Worm (Caenorhabditis elegans) whole organism, L2 larva: ENCODE results near the gene ttc-36.

Experiments
- F13H6.1 ChIP-seq: sonication (generic microtip); optimal IDR thresholded peaks from 2 replicates; lab custom pipeline; 2016; ENCODE audit warnings: missing genetic modification characterization, missing compliant biosample characterization
- R02D3.7 ChIP-seq: fragments of 150-350 bp; optimal IDR thresholded peaks from 2 replicates; lab custom pipeline; 2014; ENCODE audit warnings: missing biosample characterization, missing genetic modification characterization
- Y55F3AM.14 ChIP-seq: fragments of 200-800 bp; sonication (Bioruptor generic); optimal IDR thresholded peaks from 2 replicates; lab custom pipeline; 2018; ENCODE audit warnings: mild to moderate bottlenecking, missing genetic modification characterization, missing compliant biosample characterization
- ZK546.5 ChIP-seq: sonication (generic microtip); optimal IDR thresholded peaks from 2 replicates; lab custom pipeline; 2017; ENCODE audit warnings: missing biosample characterization, missing genetic modification characterization
- alr-1 ChIP-seq: fragments of 150-350 bp; optimal IDR thresholded peaks from 2 replicates; lab custom pipeline; 2014; ENCODE audit warnings: missing biosample characterization, missing genetic modification characterization
- ama-1 ChIP-seq: fragments of 150-350 bp; optimal IDR thresholded peaks from 2 replicates; lab custom pipeline; 2018; ENCODE audit warnings: inconsistent platforms
- blmp-1 ChIP-seq: sonication (generic microtip); optimal IDR thresholded peaks from 2 replicates; lab custom pipeline; 2017; ENCODE audit warnings: missing genetic modification characterization, mild to moderate bottlenecking, missing compliant biosample characterization, antibody characterized with exemption, moderate library complexity; ENCODE audit not compliant: insufficient read depth
- crh-2 ChIP-seq: sonication (generic microtip); optimal IDR thresholded peaks from 2 replicates; lab custom pipeline; 2017; ENCODE audit warnings: missing biosample characterization, missing genetic modification characterization
- dmd-4 ChIP-seq: sonication (generic microtip); optimal IDR thresholded peaks from 2 replicates; lab custom pipeline; 2017; ENCODE audit warnings: missing biosample characterization, missing genetic modification characterization
- egl-27 ChIP-seq: sonication (generic microtip); optimal IDR thresholded peaks from 3 replicates; lab custom pipeline; 2017; ENCODE audit warnings: missing biosample characterization, missing genetic modification reagents, missing genetic modification characterization
- elt-3 ChIP-seq: sonication (generic microtip); optimal IDR thresholded peaks from 2 replicates; lab custom pipeline; 2017; ENCODE audit warnings: missing biosample characterization, missing genetic modification characterization
- gmeb-1 ChIP-seq: fragments of 150-350 bp; optimal IDR thresholded peaks from 2 replicates; lab custom pipeline; 2014; ENCODE audit warnings: missing biosample characterization, missing genetic modification characterization
- lin-11 ChIP-seq: fragments of 150-350 bp; sonication (generic microtip); optimal IDR thresholded peaks from 2 replicates; lab custom pipeline; 2014; ENCODE audit warnings: missing biosample characterization, missing genetic modification characterization, inconsistent platforms, mixed read lengths
- lin-13 ChIP-seq: fragments of 150-350 bp; optimal IDR thresholded peaks from 2 replicates; lab custom pipeline; 2014; ENCODE audit warnings: missing biosample characterization, missing genetic modification reagents, missing genetic modification characterization
- mab-5 ChIP-seq: fragments of 150-350 bp; optimal IDR thresholded peaks from 2 replicates; lab custom pipeline; 2014; ENCODE audit warnings: missing biosample characterization, missing genetic modification characterization
- mdl-1 ChIP-seq, 2 experiments: fragments of 150-350 bp in 1 of 2; sonication (generic microtip) in 1 of 2; optimal IDR thresholded peaks; 2 replicates each; lab custom pipeline; 2017; ENCODE audit warnings: missing biosample characterization in 2 of 2, missing genetic modification characterization in 2 of 2
- nhr-11 ChIP-seq: fragments of 150-350 bp; optimal IDR thresholded peaks from 2 replicates; lab custom pipeline; 2014; ENCODE audit warnings: missing biosample characterization, missing genetic modification characterization
- nhr-12 ChIP-seq: fragments of 150-350 bp; optimal IDR thresholded peaks from 2 replicates; lab custom pipeline; 2014; ENCODE audit warnings: missing biosample characterization, missing genetic modification characterization
- nhr-129 ChIP-seq: fragments of 150-350 bp; optimal IDR thresholded peaks from 2 replicates; lab custom pipeline; 2014; ENCODE audit warnings: missing biosample characterization, missing genetic modification characterization
- nhr-25 ChIP-seq: fragments of 150-350 bp; sonication (generic microtip); optimal IDR thresholded peaks from 3 replicates; lab custom pipeline; 2014; ENCODE audit warnings: missing biosample characterization, missing genetic modification characterization
- peb-1 ChIP-seq: fragments of 150-350 bp; optimal IDR thresholded peaks from 2 replicates; lab custom pipeline; 2014; ENCODE audit warnings: missing biosample characterization, missing genetic modification characterization
- sem-4 ChIP-seq: fragments of 150-350 bp; optimal IDR thresholded peaks from 2 replicates; lab custom pipeline; 2014; ENCODE audit warnings: missing biosample characterization, missing genetic modification reagents, missing genetic modification characterization
- sma-3 ChIP-seq: sonication (generic microtip); optimal IDR thresholded peaks from 2 replicates; lab custom pipeline; 2016; ENCODE audit warnings: missing genetic modification reagents, missing genetic modification characterization, missing compliant biosample characterization
- sma-9 ChIP-seq, 2 experiments: fragments of 150-350 bp in 1 of 2; sonication (generic microtip) in 1 of 2; optimal IDR thresholded peaks; 2 replicates each; lab custom pipeline; 2014 to 2016; ENCODE audit warnings: missing genetic modification characterization in 2 of 2, mild to moderate bottlenecking in 1 of 2, missing biosample characterization in 1 of 2, missing compliant biosample characterization in 1 of 2, missing genetic modification reagents in 1 of 2, moderate library complexity in 1 of 2
- snpc-4 ChIP-seq: fragments of 150-350 bp; optimal IDR thresholded peaks from 2 replicates; lab custom pipeline; 2014; ENCODE audit warnings: missing biosample characterization, missing genetic modification characterization
- unc-55 ChIP-seq: fragments of 150-350 bp; sonication (generic microtip); optimal IDR thresholded peaks from 3 replicates; lab custom pipeline; 2014; ENCODE audit warnings: missing biosample characterization, missing genetic modification reagents, missing genetic modification characterization
- unc-62 ChIP-seq: fragments of 150-350 bp; optimal IDR thresholded peaks from 2 replicates; lab custom pipeline; 2014; ENCODE audit warnings: missing biosample characterization, missing genetic modification reagents, missing genetic modification characterization
- zag-1 ChIP-seq: fragments of 150-350 bp; optimal IDR thresholded peaks from 2 replicates; lab custom pipeline; 2014; ENCODE audit warnings: missing biosample characterization, missing genetic modification characterization

ttc-36 gene

DNA sequence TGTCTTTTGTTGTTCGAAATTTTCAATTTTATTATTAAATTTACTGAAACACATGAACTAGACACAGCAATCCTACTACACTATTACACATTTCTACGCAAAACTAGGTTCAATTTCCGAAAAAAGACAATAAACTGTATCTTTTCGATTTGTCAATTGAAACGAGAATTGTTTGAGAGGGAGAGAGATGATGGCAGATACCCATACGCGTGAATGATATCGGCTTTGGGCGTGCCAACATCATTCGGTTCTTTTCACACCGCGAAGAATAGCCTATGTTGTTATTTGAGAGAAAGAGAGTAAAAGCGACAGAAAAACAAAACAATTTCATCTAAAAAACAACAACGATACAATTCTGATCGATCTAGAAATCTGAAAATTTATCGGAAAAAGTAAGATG, 18.3 kb upstream of the ttc-36 start:
- TF ChIP-seq sma-9 (GFP tag; optimal IDR thresholded peaks at IDR 0.05; lab: Kevin White, UChicago) (no peak), sma-9 (tag; optimal IDR thresholded peaks at IDR 0.05; lab: Kevin White, UChicago) (no peak), nhr-25 (tag; lab: Kevin White, UChicago) (peak; percentile 21), sma-3 (GFP tag; lab: Kevin White, UChicago) (peak; percentile 43)

DNA sequence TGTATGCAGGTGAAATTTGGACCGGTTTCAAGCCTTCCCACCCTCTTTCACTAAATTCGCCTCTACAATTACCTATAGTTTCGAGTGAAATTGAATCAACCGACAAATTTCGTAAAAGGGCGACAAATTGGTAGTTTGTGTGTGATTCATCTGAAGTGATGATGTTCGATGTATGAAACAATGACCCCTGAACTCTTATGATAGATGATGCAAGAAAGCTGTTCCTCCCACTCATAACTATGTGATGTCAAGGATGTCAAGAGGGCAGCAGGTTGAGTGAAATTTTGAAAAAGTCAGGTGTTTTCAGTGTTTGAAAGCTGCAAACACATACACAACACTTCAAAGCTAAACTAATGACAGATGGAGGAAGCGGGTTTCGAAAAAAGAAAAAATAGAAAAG, 17.5 kb upstream of the ttc-36 start:
- TF ChIP-seq F13H6.1, result peak; percentile 23
- TF ChIP-seq ama-1 (lab: Kevin White, UChicago), result no peak
- peak; percentile 42 for TF ChIP-seq sma-9 (GFP tag; optimal IDR thresholded peaks at IDR 0.05; lab: Kevin White, UChicago)
- TF ChIP-seq sma-9 (tag; optimal IDR thresholded peaks at IDR 0.05; lab: Kevin White, UChicago), result no peak
- peak; percentile 24 for TF ChIP-seq nhr-25 (tag; lab: Kevin White, UChicago)
- peak; percentile 82 for TF ChIP-seq nhr-129 (tag; lab: Kevin White, UChicago)
- TF ChIP-seq crh-2, result no peak
- TF ChIP-seq lin-13, result no peak

DNA sequence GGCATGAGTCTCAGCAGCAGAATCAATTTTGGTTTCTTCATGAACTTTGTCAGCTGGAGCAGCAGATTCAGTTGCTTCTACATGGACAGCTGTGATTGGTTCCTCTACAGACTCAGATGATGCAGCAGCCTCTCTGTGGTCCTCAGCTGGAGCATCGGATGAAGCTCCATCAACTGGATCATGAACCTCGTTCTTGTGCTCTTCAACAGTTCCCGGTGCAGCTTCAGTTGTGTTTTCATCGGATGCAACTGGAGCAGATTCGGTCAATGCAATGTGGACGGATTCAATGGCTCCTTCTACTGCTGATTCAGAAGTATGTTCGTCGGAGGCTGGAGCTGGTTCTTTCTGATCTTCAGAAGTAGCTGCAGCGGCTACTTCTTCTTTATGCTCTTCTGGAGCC, 15.6 kb upstream of the ttc-36 start:
- TF ChIP-seq gmeb-1 (tag; lab: Kevin White, UChicago) (no peak), peb-1 (no peak)

DNA sequence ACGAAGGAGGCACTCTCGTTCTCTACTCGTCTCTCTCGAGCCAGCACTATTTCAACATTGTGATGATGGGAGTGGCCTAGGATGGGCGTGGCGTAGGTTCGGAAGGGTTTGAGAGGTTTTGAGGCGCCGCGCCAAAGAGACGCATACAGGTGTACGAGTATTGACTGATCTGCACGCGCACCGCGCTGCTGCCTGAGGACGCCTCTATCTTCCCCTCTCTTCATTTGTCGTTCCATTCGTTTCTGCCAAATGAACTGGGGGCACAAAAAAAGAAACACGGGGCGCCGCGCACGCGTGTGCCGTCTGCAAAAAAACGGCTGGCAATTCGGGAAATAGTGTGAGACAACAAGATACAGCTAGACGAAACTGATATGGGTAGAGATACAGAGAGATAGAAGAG, 14.0 kb upstream of the ttc-36 start, which contains the start of gene lec-2:
Gene lec-2, minus strand, starts transcription at position 171 of the 400 bp plus-strand sequence.
- TF ChIP-seq nhr-11 (tag; lab: Kevin White, UChicago), result no peak
- peak; percentile 24 for TF ChIP-seq lin-11 (tag; lab: Kevin White, UChicago)
- peak; percentile 10 for TF ChIP-seq sma-3 (GFP tag; lab: Kevin White, UChicago)
- no peak for TF ChIP-seq dmd-4 (tag; lab: Kevin White, UChicago)
- TF ChIP-seq egl-27, result no peak
- peak; percentile 40 for TF ChIP-seq F13H6.1
- no peak for TF ChIP-seq mab-5 (tag; lab: Kevin White, UChicago)
- peak; percentile 6 to 12 for TF ChIP-seq mdl-1 (tag; optimal IDR thresholded peaks at IDR 0.05; lab: Kevin White, UChicago)
- peak; percentile 36 for TF ChIP-seq sma-9 (GFP tag; optimal IDR thresholded peaks at IDR 0.05; lab: Kevin White, UChicago)
- no peak for TF ChIP-seq sma-9 (tag; optimal IDR thresholded peaks at IDR 0.05; lab: Kevin White, UChicago)
- peak; percentile 44 for TF ChIP-seq nhr-129 (tag; lab: Kevin White, UChicago)
- TF ChIP-seq Y55F3AM.14, result no peak
- TF ChIP-seq unc-55, result no peak
- TF ChIP-seq snpc-4 (tag; lab: Kevin White, UChicago), result no peak

DNA sequence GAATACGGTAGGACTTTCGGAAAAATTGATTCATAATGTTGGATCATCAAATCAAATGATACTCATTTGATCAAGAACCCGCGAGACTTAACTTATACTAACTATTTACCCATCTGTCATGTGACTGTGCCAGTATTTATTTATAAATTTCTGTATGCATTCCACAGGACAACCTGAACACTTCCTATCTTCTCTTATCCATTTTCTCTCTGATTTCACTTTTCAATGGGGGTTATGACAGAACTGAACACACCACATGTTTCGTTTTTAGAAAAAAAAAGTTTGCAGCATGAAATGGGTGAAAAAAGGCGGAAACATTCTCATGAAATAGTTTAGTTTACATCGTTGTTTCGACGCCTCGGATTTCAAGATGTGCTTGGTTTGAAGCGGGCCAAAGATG, 12.5 kb upstream of the ttc-36 start:
- TF ChIP-seq gmeb-1 (tag; lab: Kevin White, UChicago) (no peak), unc-62 (GFP tag; lab: Kevin White, UChicago) (no peak), zag-1 (no peak), snpc-4 (tag; lab: Kevin White, UChicago) (no peak), ZK546.5 (tag; lab: Kevin White, UChicago) (no peak), Y55F3AM.14 (no peak), alr-1 (no peak), sma-3 (GFP tag; lab: Kevin White, UChicago) (no peak), R02D3.7 (tag; lab: Kevin White, UChicago) (no peak), blmp-1 (tag; lab: Kevin White, UChicago) (no peak), nhr-129 (tag; lab: Kevin White, UChicago) (no peak)

DNA sequence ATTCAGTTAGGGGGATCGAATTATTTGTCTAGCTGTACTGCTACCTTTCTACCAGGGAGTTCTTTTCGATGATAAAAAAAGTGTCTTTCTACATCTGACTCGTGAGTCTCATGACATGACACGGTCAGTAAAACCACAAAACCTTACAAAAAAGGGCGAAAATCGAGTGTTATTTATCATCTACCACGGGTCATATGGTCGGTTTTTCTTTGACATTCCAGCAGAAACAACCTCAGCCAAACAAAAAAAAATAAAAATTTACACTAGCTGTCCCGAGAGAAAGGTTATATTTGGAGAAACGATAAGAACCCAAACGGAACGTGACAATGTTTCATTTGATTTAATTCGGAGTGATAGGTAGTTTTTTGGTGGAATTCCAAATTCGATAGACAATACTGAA, 10.3 kb upstream of the ttc-36 start:
- peak; percentile 30 for TF ChIP-seq gmeb-1 (tag; lab: Kevin White, UChicago)
- TF ChIP-seq crh-2, result no peak
- no peak for TF ChIP-seq sem-4 (tag; lab: Kevin White, UChicago)
- peak; percentile 59 for TF ChIP-seq nhr-25 (tag; lab: Kevin White, UChicago)
- no peak for TF ChIP-seq egl-27
- TF ChIP-seq unc-55, result no peak
- TF ChIP-seq lin-11 (tag; lab: Kevin White, UChicago), result no peak
- TF ChIP-seq, all 48 proteins: peak for 2

DNA sequence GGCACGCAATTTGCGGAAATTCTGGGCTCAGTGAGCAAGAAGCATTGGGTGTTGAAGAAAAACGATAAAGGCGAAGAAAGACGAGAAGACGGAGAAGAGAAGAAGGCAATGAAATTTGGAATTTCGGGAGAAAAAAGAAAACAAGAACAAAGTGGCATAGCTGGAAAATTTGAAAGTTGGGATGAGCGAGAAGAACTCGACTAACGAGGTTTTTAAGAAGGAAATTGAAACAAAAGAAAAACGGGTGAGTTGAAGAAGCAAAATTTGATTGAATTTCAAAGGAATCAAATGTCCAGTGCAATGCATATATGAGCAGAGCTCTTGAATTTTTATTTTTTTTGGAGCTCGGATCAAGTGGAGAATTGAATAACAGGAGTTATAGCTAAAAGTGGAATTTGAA, 8.2 kb upstream of the ttc-36 start:
- TF ChIP-seq elt-3 (tag; lab: Kevin White, UChicago) (no peak), nhr-12 (tag; lab: Kevin White, UChicago) (no peak), snpc-4 (tag; lab: Kevin White, UChicago) (no peak)
- TF ChIP-seq, all 48 proteins: peak for 0
